Fruit fly (Drosophila melanogaster): Measurements from ENCODE around the gene sofe.

The sofe gene

dm6 chrX:10877087-10877935 lies 20.1 kb upstream of the sofe start, which contains the start of gene CG1637 (continued):
- TF ChIP-seq Sry-δ (GFP tag; optimal IDR thresholded peaks at IDR 0.05) (peak; percentile 64), sr (GFP tag; IDR thresholded peaks at IDR 0.05) (no peak), HLH4C (GFP tag; IDR thresholded peaks at IDR 0.05; ENCODE audit: partially characterized antibody) (peak; percentile 64), CG6791 (GFP tag; IDR thresholded peaks at IDR 0.05; ENCODE audit: partially characterized antibody) (peak; percentile 67), dysf (GFP tag; IDR thresholded peaks at IDR 0.05) (no peak), CG9727 (GFP tag; optimal IDR thresholded peaks at IDR 0.05) (peak; percentile 21), Nf-YC (tag; optimal IDR thresholded peaks at IDR 0.05) (no peak), CG12769 (tag; optimal IDR thresholded peaks at IDR 0.05) (no peak), CG10654 (GFP tag; optimal IDR thresholded peaks at IDR 0.05) (no peak), CG1647 (GFP tag; optimal IDR thresholded peaks at IDR 0.05) (no peak), NC2α (GFP tag; optimal IDR thresholded peaks at IDR 0.05) (no peak), CG18476 (GFP tag; optimal IDR thresholded peaks at IDR 0.05) (no peak), CG2199 (GFP tag; IDR thresholded peaks at IDR 0.05) (no peak), CG16813 (GFP tag; IDR thresholded peaks at IDR 0.05; ENCODE audit: partially characterized antibody) (peak; percentile 68), CG4282 (GFP tag; optimal IDR thresholded peaks at IDR 0.05) (no peak), ATbp (GFP tag; optimal IDR thresholded peaks at IDR 0.05) (no peak), TFAM (GFP tag; optimal IDR thresholded peaks at IDR 0.05) (no peak), prd (optimal IDR thresholded peaks at IDR 0.05) (no peak), prd (GFP tag; IDR thresholded peaks at IDR 0.05) (no peak), CG11085 (GFP tag; IDR thresholded peaks at IDR 0.05) (no peak), Rx (GFP tag; IDR thresholded peaks at IDR 0.05) (no peak), Fer3 (tag; optimal IDR thresholded peaks at IDR 0.05) (no peak), dpn (GFP tag; optimal IDR thresholded peaks at IDR 0.05) (no peak), CG17802 (tag; optimal IDR thresholded peaks at IDR 0.05) (no peak), MBD-R2 (GFP tag; IDR thresholded peaks at IDR 0.05) (peak; percentile 70), D19A (tag; optimal IDR thresholded peaks at IDR 0.05) (no peak), CG17186 (GFP tag; optimal IDR thresholded peaks at IDR 0.05) (peak; percentile 35), tna (GFP tag; IDR thresholded peaks at IDR 0.05; ENCODE audit: partially characterized antibody) (0 out of 2 replicates have a peak, but pooled peaks have one; percentile 33), pfk (GFP tag; optimal IDR thresholded peaks at IDR 0.05) (no peak), nom (GFP tag; optimal IDR thresholded peaks at IDR 0.05) (no peak), sd (tag; optimal IDR thresholded peaks at IDR 0.05) (no peak), CG4404 (GFP tag; IDR thresholded peaks at IDR 0.05) (no peak), fd64A (GFP tag; optimal IDR thresholded peaks at IDR 0.05) (no peak), CG11560 (tag; IDR thresholded peaks at IDR 0.05) (no peak), Elba2 (GFP tag; optimal IDR thresholded peaks at IDR 0.05) (no peak), ewg (GFP tag; optimal IDR thresholded peaks at IDR 0.05) (no peak), Dek (tag; optimal IDR thresholded peaks at IDR 0.05) (no peak), pita (GFP tag; optimal IDR thresholded peaks at IDR 0.05) (no peak), CG11723 (GFP tag; optimal IDR thresholded peaks at IDR 0.05) (no peak), CG13894 (tag; optimal IDR thresholded peaks at IDR 0.05) (no peak), CG3847 (GFP tag; IDR thresholded peaks at IDR 0.05) (0 out of 2 replicates have a peak, but pooled peaks have one; percentile 14), psq (GFP tag; optimal IDR thresholded peaks at IDR 0.05) (no peak), CG7786 (GFP tag; optimal IDR thresholded peaks at IDR 0.05) (no peak), CG18764 (GFP tag; optimal IDR thresholded peaks at IDR 0.05) (no peak), jing (GFP tag; optimal IDR thresholded peaks at IDR 0.05) (no peak), CG2678 (tag; optimal IDR thresholded peaks at IDR 0.05) (no peak), Nf-YB (GFP tag; optimal IDR thresholded peaks at IDR 0.05) (no peak), CG14014 (GFP tag; IDR thresholded peaks at IDR 0.05) (no peak), zf30C (GFP tag; optimal IDR thresholded peaks at IDR 0.05) (peak; percentile 62)
